Fruit fly (Drosophila melanogaster) whole organism, prepupa: ENCODE measurements around the gene CG18788.

ENCODE experiments used
- Blimp-1 ChIP-seq: fragments of 200-800 bp; sonication (Bioruptor generic); optimal IDR thresholded peaks from 3 replicates; lab custom pipeline; 2017; ENCODE audit warnings: missing biosample characterization, missing genetic modification characterization, mild to moderate bottlenecking, moderate library complexity, missing genetic modification reagents
- CG10631 ChIP-seq: fragments of 200-800 bp; sonication (Bioruptor generic); optimal IDR thresholded peaks from 2 replicates; lab custom pipeline; 2016; ENCODE audit warnings: missing biosample characterization, missing genetic modification characterization
- CG10669 ChIP-seq: fragments of 200-800 bp; sonication (Bioruptor generic); optimal IDR thresholded peaks from 3 replicates; lab custom pipeline; 2018; ENCODE audit warnings: missing biosample characterization, mild to moderate bottlenecking, missing genetic modification characterization, moderate library complexity
- CG11762 ChIP-seq: fragments of 200-800 bp; sonication (Bioruptor generic); optimal IDR thresholded peaks from 3 replicates; lab custom pipeline; 2016; ENCODE audit warnings: missing biosample characterization, missing genetic modification characterization; ENCODE audit not compliant: insufficient read depth
- CG11902 ChIP-seq: fragments of 200-800 bp; sonication (Bioruptor generic); optimal IDR thresholded peaks from 3 replicates; lab custom pipeline; 2016; ENCODE audit warnings: missing biosample characterization, missing genetic modification characterization
- CG15336 ChIP-seq: fragments of 200-800 bp; sonication (Bioruptor generic); IDR thresholded peaks from 2 replicates; pipeline ENCODE4 v1.3.6; 2022; ENCODE audit warnings: missing biosample characterization, missing genetic modification characterization
- CG1621 ChIP-seq: fragments of 200-800 bp; sonication (Bioruptor generic); optimal IDR thresholded peaks from 3 replicates; lab custom pipeline; 2018; ENCODE audit warnings: missing biosample characterization, mild to moderate bottlenecking, missing genetic modification characterization
- CG16779 ChIP-seq: fragments of 200-800 bp; sonication (Bioruptor generic); optimal IDR thresholded peaks from 3 replicates; lab custom pipeline; 2017; ENCODE audit warnings: missing biosample characterization, mild to moderate bottlenecking, missing genetic modification characterization
- CG3032 ChIP-seq: fragments of 200-800 bp; optimal IDR thresholded peaks from 2 replicates; lab custom pipeline; 2019; ENCODE audit warnings: missing biosample characterization, mild to moderate bottlenecking, missing genetic modification characterization, moderate library complexity
- CG31627 ChIP-seq: fragments of 200-800 bp; sonication (Bioruptor generic); optimal IDR thresholded peaks from 3 replicates; lab custom pipeline; 2016; ENCODE audit warnings: missing biosample characterization, missing genetic modification characterization
- CG32006 ChIP-seq: fragments of 200-800 bp; sonication (Bioruptor generic); optimal IDR thresholded peaks from 3 replicates; lab custom pipeline; 2017; ENCODE audit warnings: missing biosample characterization, mild to moderate bottlenecking, missing genetic modification characterization
- CG3919 ChIP-seq: fragments of 200-800 bp; sonication (Bioruptor generic); optimal IDR thresholded peaks from 3 replicates; lab custom pipeline; 2016; ENCODE audit warnings: missing biosample characterization, missing genetic modification characterization
- CG4318 ChIP-seq: fragments of 200-800 bp; sonication (Bioruptor generic); optimal IDR thresholded peaks from 3 replicates; lab custom pipeline; 2017; ENCODE audit warnings: missing biosample characterization, mild to moderate bottlenecking, missing genetic modification characterization
- CG6163 ChIP-seq: fragments of 200-800 bp; sonication (Bioruptor generic); IDR thresholded peaks from 3 replicates; pipeline ENCODE4 v1.3.6; 2022; ENCODE audit warnings: missing biosample characterization, missing genetic modification characterization
- CG6276 ChIP-seq: fragments of 200-800 bp; sonication (Bioruptor generic); optimal IDR thresholded peaks from 2 replicates; lab custom pipeline; 2017; ENCODE audit warnings: missing biosample characterization, mild to moderate bottlenecking, missing genetic modification characterization
- CG6808 ChIP-seq: fragments of 200-800 bp; sonication (Bioruptor generic); optimal IDR thresholded peaks from 3 replicates; lab custom pipeline; 2017; ENCODE audit warnings: missing biosample characterization, missing genetic modification characterization, mild to moderate bottlenecking, moderate library complexity, missing genetic modification reagents
- CG6854 ChIP-seq: fragments of 200-800 bp; sonication (Bioruptor generic); optimal IDR thresholded peaks from 2 replicates; lab custom pipeline; 2017; ENCODE audit warnings: missing biosample characterization, mild to moderate bottlenecking, missing genetic modification characterization
- CG8119 ChIP-seq: fragments of 200-800 bp; sonication (Bioruptor generic); IDR thresholded peaks from 3 replicates; pipeline ENCODE4 v1.3.6; 2022; ENCODE audit warnings: missing biosample characterization, missing genetic modification characterization
- CG8319 ChIP-seq: fragments of 200-800 bp; sonication (Bioruptor generic); optimal IDR thresholded peaks from 3 replicates; lab custom pipeline; 2016; ENCODE audit warnings: missing biosample characterization, missing genetic modification characterization
- CG8632 ChIP-seq: fragments of 200-800 bp; sonication (Bioruptor generic); optimal IDR thresholded peaks from 3 replicates; lab custom pipeline; 2016; ENCODE audit warnings: missing biosample characterization, missing genetic modification characterization
- CG9139 ChIP-seq: fragments of 200-800 bp; sonication (Bioruptor generic); optimal IDR thresholded peaks from 3 replicates; lab custom pipeline; 2017; ENCODE audit warnings: missing biosample characterization, mild to moderate bottlenecking, missing genetic modification characterization
- Eip75B ChIP-seq: fragments of 200-800 bp; sonication (Bioruptor generic); optimal IDR thresholded peaks from 3 replicates; lab custom pipeline; 2016; ENCODE audit warnings: missing biosample characterization, missing genetic modification characterization
- Eip78C ChIP-seq: fragments of 200-800 bp; sonication (Bioruptor generic); peaks from one replicate; lab custom pipeline; 2016; ENCODE audit warnings: missing biosample characterization, missing genetic modification characterization
- Eip93F ChIP-seq: fragments of 200-800 bp; sonication (Bioruptor generic); optimal IDR thresholded peaks from 2 replicates; lab custom pipeline; 2016; ENCODE audit warnings: missing biosample characterization, mild to moderate bottlenecking, missing genetic modification characterization
- Ets21C ChIP-seq: fragments of 200-800 bp; sonication (Bioruptor generic); optimal IDR thresholded peaks from 3 replicates; lab custom pipeline; 2016; ENCODE audit warnings: missing biosample characterization, missing genetic modification characterization
- Hr38 ChIP-seq: sonication (Bioruptor generic); optimal IDR thresholded peaks from 2 replicates; lab custom pipeline; 2016; ENCODE audit warnings: missing biosample characterization, missing genetic modification characterization
- Hr4 ChIP-seq: fragments of 200-800 bp; sonication (Bioruptor generic); optimal IDR thresholded peaks from 3 replicates; lab custom pipeline; 2016; ENCODE audit warnings: missing biosample characterization, missing genetic modification characterization
- Met ChIP-seq: fragments of 200-800 bp; sonication (Bioruptor generic); optimal IDR thresholded peaks from 3 replicates; lab custom pipeline; 2016; ENCODE audit warnings: missing biosample characterization, missing genetic modification characterization
- OdsH ChIP-seq: fragments of 200-800 bp; sonication (Bioruptor generic); optimal IDR thresholded peaks from 3 replicates; lab custom pipeline; 2016; ENCODE audit warnings: missing biosample characterization, missing genetic modification characterization
- Smox ChIP-seq: fragments of 200-800 bp; sonication (Bioruptor generic); optimal IDR thresholded peaks from 3 replicates; lab custom pipeline; 2016; ENCODE audit warnings: missing biosample characterization, missing genetic modification characterization
- Sox15 ChIP-seq: fragments of 200-800 bp; sonication (Bioruptor generic); optimal IDR thresholded peaks from 3 replicates; lab custom pipeline; 2016; ENCODE audit warnings: missing biosample characterization, missing genetic modification characterization
- achi ChIP-seq: fragments of 200-800 bp; sonication (Bioruptor generic); optimal IDR thresholded peaks from 3 replicates; lab custom pipeline; 2016; ENCODE audit warnings: missing biosample characterization, missing genetic modification characterization
- acj6 ChIP-seq: fragments of 200-800 bp; sonication (Bioruptor generic); optimal IDR thresholded peaks from 3 replicates; lab custom pipeline; 2016; ENCODE audit warnings: missing biosample characterization, missing genetic modification characterization
- cyc ChIP-seq: fragments of 200-800 bp; sonication (Bioruptor generic); optimal IDR thresholded peaks from 3 replicates; lab custom pipeline; 2016; ENCODE audit warnings: missing biosample characterization, missing genetic modification characterization
- dac ChIP-seq: fragments of 200-800 bp; sonication (Bioruptor generic); optimal IDR thresholded peaks from 2 replicates; lab custom pipeline; 2017; ENCODE audit warnings: missing biosample characterization, mild to moderate bottlenecking, missing genetic modification characterization
- eg ChIP-seq: fragments of 200-800 bp; sonication (Bioruptor generic); IDR thresholded peaks from 3 replicates; pipeline ENCODE4 v1.3.6; 2022; ENCODE audit warnings: missing biosample characterization, missing genetic modification characterization
- esn ChIP-seq: fragments of 200-800 bp; sonication (Bioruptor generic); optimal IDR thresholded peaks from 2 replicates; lab custom pipeline; 2016; ENCODE audit warnings: missing biosample characterization, mild to moderate bottlenecking, missing genetic modification characterization, moderate library complexity
- fkh ChIP-seq: fragments of 200-800 bp; sonication (Bioruptor generic); optimal IDR thresholded peaks from 3 replicates; lab custom pipeline; 2017; ENCODE audit warnings: missing biosample characterization, mild to moderate bottlenecking, missing genetic modification characterization, moderate library complexity
- net ChIP-seq: fragments of 200-800 bp; sonication (Bioruptor generic); optimal IDR thresholded peaks from 3 replicates; lab custom pipeline; 2016; ENCODE audit warnings: missing biosample characterization, missing genetic modification characterization
- salr ChIP-seq, 2 experiments: fragments of 200-800 bp; sonication (Bioruptor generic); optimal IDR thresholded peaks; 3 replicates each; lab custom pipeline; 2016 to 2018; ENCODE audit warnings: missing biosample characterization in 2 of 2, missing genetic modification characterization in 2 of 2, mild to moderate bottlenecking in 1 of 2
- ss ChIP-seq, 2 experiments: fragments of 200-800 bp; sonication (Bioruptor generic); optimal IDR thresholded peaks; 2 replicates in 1 of 2; 3 replicates in 1 of 2; lab custom pipeline; 2017 to 2018; ENCODE audit warnings: mild to moderate bottlenecking in 2 of 2, missing biosample characterization in 2 of 2, missing genetic modification characterization in 2 of 2, moderate library complexity in 1 of 2
- svp ChIP-seq: fragments of 200-800 bp; sonication (Bioruptor generic); peaks from one replicate; lab custom pipeline; 2016; ENCODE audit warnings: missing biosample characterization, missing genetic modification characterization
- topi ChIP-seq: fragments of 200-800 bp; sonication (Bioruptor generic); optimal IDR thresholded peaks from 3 replicates; lab custom pipeline; 2016; ENCODE audit warnings: missing biosample characterization, missing genetic modification characterization
- vri ChIP-seq: fragments of 200-800 bp; sonication (Bioruptor generic); optimal IDR thresholded peaks from 3 replicates; lab custom pipeline; 2016; ENCODE audit warnings: missing biosample characterization, mild to moderate bottlenecking, missing genetic modification characterization

The CG18788 gene

dm6 chr2L:12026458-12027431 lies 7.2 kb upstream of the CG18788 start (continued):
- peak; percentile 65 for TF ChIP-seq CG6854 (GFP tag; lab: Kevin White, UChicago)
- peak; percentile 69; the same call in 2 of the 3 replicates for TF ChIP-seq CG8119 (GFP tag; lab: Robert Waterston, UW)
- peak; percentile 67 for TF ChIP-seq CG15336
- TF ChIP-seq CG31627, result peak; percentile 74
- peak; percentile 62 for TF ChIP-seq Ets21C (GFP tag; lab: Kevin White, UChicago)
- TF ChIP-seq Sox15 (GFP tag; lab: Kevin White, UChicago), result peak; percentile 73
- TF ChIP-seq CG10631 (GFP tag; lab: Kevin White, UChicago), result peak; percentile 82
- peak; percentile 47 to 88 for TF ChIP-seq salr (GFP tag; optimal IDR thresholded peaks at IDR 0.05; lab: Kevin White, UChicago)
- no peak for TF ChIP-seq Hr38 (GFP tag; lab: Kevin White, UChicago)
- peak; percentile 70 for TF ChIP-seq CG10669 (GFP tag; lab: Kevin White, UChicago)
- peak; percentile 65 for TF ChIP-seq CG11902
- TF ChIP-seq CG3919 (GFP tag; lab: Kevin White, UChicago), result peak; percentile 80
- TF ChIP-seq esn, result peak; percentile 84
- TF ChIP-seq eg, result peak; percentile 91
- TF ChIP-seq fkh (GFP tag; lab: Kevin White, UChicago), result no peak
- TF ChIP-seq topi (GFP tag; lab: Kevin White, UChicago), result peak; percentile 75
- peak; percentile 91 for TF ChIP-seq CG9139 (GFP tag; lab: Kevin White, UChicago)
- peak; percentile 84 for TF ChIP-seq CG4318 (GFP tag; lab: Kevin White, UChicago)
- TF ChIP-seq ss (GFP tag; optimal IDR thresholded peaks at IDR 0.05; lab: Kevin White, UChicago), result peak; percentile 91 to 92
- peak; percentile 50 for TF ChIP-seq CG8319
- peak; percentile 65 for TF ChIP-seq Smox (GFP tag; lab: Kevin White, UChicago)
- peak; percentile 29 for TF ChIP-seq Eip93F (GFP tag; lab: Kevin White, UChicago)
- TF ChIP-seq OdsH (GFP tag; lab: Kevin White, UChicago), result peak; percentile 72
- peak; percentile 75 for TF ChIP-seq achi (GFP tag; lab: Kevin White, UChicago)
- TF ChIP-seq CG1621 (tag; lab: Kevin White, UChicago), result peak; percentile 46
- TF ChIP-seq CG11762 (GFP tag; lab: Kevin White, UChicago), result peak; percentile 53
- peak; percentile 50 for TF ChIP-seq Hr4 (GFP tag; lab: Kevin White, UChicago)
- peak; percentile 58 for TF ChIP-seq Blimp-1 (GFP tag; lab: Kevin White, UChicago)
- TF ChIP-seq, all 60 proteins: peak for 54

- TF ChIP-seq CG6276 (no peak), Met (GFP tag; lab: Kevin White, UChicago) (no peak), CG8632 (GFP tag; lab: Kevin White, UChicago) (no peak), Hr4 (GFP tag; lab: Kevin White, UChicago) (no peak), CG8319 (no peak), CG6808 (GFP tag; lab: Kevin White, UChicago) (no peak), net (no peak), CG3919 (GFP tag; lab: Kevin White, UChicago) (no peak), ss (GFP tag; optimal IDR thresholded peaks at IDR 0.05; lab: Kevin White, UChicago) (no peak)
These were observed 6.6 kb upstream of the CG18788 start, which contains the start of gene dmGlut for dm6 chr2L:12027435-12027834. Gene dmGlut, plus strand, starts transcription at chr2L:12027438.

dm6 chr2L:12028102-12028501 lies 5.9 kb upstream of the CG18788 start:
- TF ChIP-seq Met (GFP tag; lab: Kevin White, UChicago) (peak; percentile 22), Hr4 (GFP tag; lab: Kevin White, UChicago) (no peak), salr (GFP tag; optimal IDR thresholded peaks at IDR 0.05; lab: Kevin White, UChicago) (no peak), CG31627 (no peak), svp (GFP tag; lab: Kevin White, UChicago) (peak; percentile 67), CG3919 (GFP tag; lab: Kevin White, UChicago) (no peak), CG11762 (GFP tag; lab: Kevin White, UChicago) (no peak), CG32006 (no peak), esn (no peak), dac (GFP tag; lab: Kevin White, UChicago) (no peak), Eip75B (GFP tag; lab: Kevin White, UChicago) (no peak), Eip78C (GFP tag; lab: Kevin White, UChicago) (no peak), cyc (no peak), topi (GFP tag; lab: Kevin White, UChicago) (peak; percentile 2), CG16779 (tag; lab: Kevin White, UChicago) (no peak), Eip93F (GFP tag; lab: Kevin White, UChicago) (no peak), CG6808 (GFP tag; lab: Kevin White, UChicago) (no peak), vri (no peak), CG6163 (GFP tag; lab: Robert Waterston, UW) (no peak), achi (GFP tag; lab: Kevin White, UChicago) (no peak), acj6 (GFP tag; lab: Kevin White, UChicago) (no peak), CG4318 (GFP tag; lab: Kevin White, UChicago) (no peak), CG3032 (tag; lab: Kevin White, UChicago) (no peak)
